Fruit fly (Drosophila melanogaster) whole organism, pupa: ENCODE data around the gene Cp7Fb.

Experiments
- CG10348 ChIP-seq: fragments of 200-800 bp; sonication (Bioruptor generic); IDR thresholded peaks from 2 replicates; pipeline ENCODE4 v1.3.6; 2022; ENCODE audit warnings: missing biosample characterization, missing genetic modification characterization
- CG12605 ChIP-seq: fragments of 200-800 bp; sonication (Bioruptor generic); IDR thresholded peaks from 2 replicates; pipeline ENCODE4 v1.3.6; 2022; ENCODE audit warnings: missing biosample characterization, missing genetic modification characterization
- CG13204 ChIP-seq: fragments of 200-800 bp; sonication (Bioruptor generic); optimal IDR thresholded peaks from 2 replicates; lab custom pipeline; 2018; ENCODE audit warnings: missing biosample characterization, mild to moderate bottlenecking, missing genetic modification characterization, moderate library complexity
- CG14655 ChIP-seq: fragments of 200-800 bp; sonication (Bioruptor generic); optimal IDR thresholded peaks from 3 replicates; lab custom pipeline; 2017; ENCODE audit warnings: mild to moderate bottlenecking, missing biosample characterization, missing genetic modification reagents, missing genetic modification characterization
- CG15710 ChIP-seq: fragments of 200-800 bp; sonication (Bioruptor generic); optimal IDR thresholded peaks from 2 replicates; lab custom pipeline; 2018; ENCODE audit warnings: missing biosample characterization, mild to moderate bottlenecking, missing genetic modification characterization, moderate library complexity
- CG17806 ChIP-seq: fragments of 200-800 bp; sonication (Bioruptor generic); optimal IDR thresholded peaks from 2 replicates; lab custom pipeline; 2018; ENCODE audit warnings: missing biosample characterization, mild to moderate bottlenecking, missing genetic modification characterization, moderate library complexity
- CG32121 ChIP-seq: fragments of 200-800 bp; sonication (Bioruptor generic); IDR thresholded peaks from 2 replicates; pipeline ENCODE4 v1.3.6; 2022; ENCODE audit warnings: missing biosample characterization, missing genetic modification characterization
- CG34367 ChIP-seq: fragments of 200-800 bp; sonication (Bioruptor generic); optimal IDR thresholded peaks from 2 replicates; lab custom pipeline; 2018; ENCODE audit warnings: missing biosample characterization, mild to moderate bottlenecking, missing genetic modification characterization
- CG4496 ChIP-seq: fragments of 200-800 bp; sonication (Bioruptor generic); IDR thresholded peaks from 3 replicates; pipeline ENCODE4 v1.3.6; 2022; ENCODE audit warnings: missing biosample characterization, missing genetic modification characterization
- CG8159 ChIP-seq: fragments of 200-800 bp; sonication (Bioruptor generic); optimal IDR thresholded peaks from 3 replicates; lab custom pipeline; 2018; ENCODE audit warnings: missing biosample characterization, mild to moderate bottlenecking, missing genetic modification characterization, moderate library complexity
- CG8301 ChIP-seq: fragments of 200-800 bp; sonication (Bioruptor generic); optimal IDR thresholded peaks from 2 replicates; lab custom pipeline; 2018; ENCODE audit warnings: missing biosample characterization, mild to moderate bottlenecking, missing genetic modification characterization
- CG9948 ChIP-seq: fragments of 200-800 bp; sonication (Bioruptor generic); optimal IDR thresholded peaks from 2 replicates; lab custom pipeline; 2018; ENCODE audit warnings: missing biosample characterization, mild to moderate bottlenecking, missing genetic modification characterization, moderate library complexity
- D1 ChIP-seq: fragments of 200-800 bp; sonication (Bioruptor generic); optimal IDR thresholded peaks from 2 replicates; lab custom pipeline; 2018; ENCODE audit warnings: missing biosample characterization, mild to moderate bottlenecking, missing genetic modification characterization, moderate library complexity
- EcR ChIP-seq: fragments of 200-800 bp; sonication (Bioruptor generic); optimal IDR thresholded peaks from 3 replicates; lab custom pipeline; 2019; ENCODE audit warnings: missing biosample characterization, missing genetic modification characterization, mild to moderate bottlenecking, moderate library complexity, missing genetic modification reagents
- Ets98B ChIP-seq: fragments of 200-800 bp; sonication (Bioruptor generic); IDR thresholded peaks from 2 replicates; pipeline ENCODE4 v1.3.6; 2022; ENCODE audit warnings: missing biosample characterization, missing genetic modification characterization
- Pif1A ChIP-seq: fragments of 200-800 bp; sonication (Bioruptor generic); optimal IDR thresholded peaks from 3 replicates; lab custom pipeline; 2016; ENCODE audit warnings: missing biosample characterization, missing genetic modification characterization
- Pif1B ChIP-seq: fragments of 200-800 bp; sonication (Bioruptor generic); optimal IDR thresholded peaks from 3 replicates; lab custom pipeline; 2016; ENCODE audit warnings: missing biosample characterization, missing genetic modification characterization
- Snoo ChIP-seq: fragments of 200-800 bp; sonication (Bioruptor generic); optimal IDR thresholded peaks from 3 replicates; lab custom pipeline; 2017; ENCODE audit warnings: missing biosample characterization, mild to moderate bottlenecking, missing genetic modification characterization, inconsistent platforms
- fd96Ca ChIP-seq: fragments of 200-800 bp; sonication (Bioruptor generic); IDR thresholded peaks from 3 replicates; pipeline ENCODE4 v1.3.6; 2022; ENCODE audit warnings: missing biosample characterization, missing genetic modification characterization
- gl ChIP-seq: fragments of 200-800 bp; sonication (Bioruptor generic); optimal IDR thresholded peaks from 2 replicates; lab custom pipeline; 2018; ENCODE audit warnings: missing biosample characterization, mild to moderate bottlenecking, missing genetic modification characterization
- rn ChIP-seq: fragments of 200-800 bp; sonication (Bioruptor generic); IDR thresholded peaks from 2 replicates; pipeline ENCODE4 v1.3.6; 2022; ENCODE audit warnings: missing biosample characterization, missing genetic modification characterization

Gene Cp7Fb

DNA sequence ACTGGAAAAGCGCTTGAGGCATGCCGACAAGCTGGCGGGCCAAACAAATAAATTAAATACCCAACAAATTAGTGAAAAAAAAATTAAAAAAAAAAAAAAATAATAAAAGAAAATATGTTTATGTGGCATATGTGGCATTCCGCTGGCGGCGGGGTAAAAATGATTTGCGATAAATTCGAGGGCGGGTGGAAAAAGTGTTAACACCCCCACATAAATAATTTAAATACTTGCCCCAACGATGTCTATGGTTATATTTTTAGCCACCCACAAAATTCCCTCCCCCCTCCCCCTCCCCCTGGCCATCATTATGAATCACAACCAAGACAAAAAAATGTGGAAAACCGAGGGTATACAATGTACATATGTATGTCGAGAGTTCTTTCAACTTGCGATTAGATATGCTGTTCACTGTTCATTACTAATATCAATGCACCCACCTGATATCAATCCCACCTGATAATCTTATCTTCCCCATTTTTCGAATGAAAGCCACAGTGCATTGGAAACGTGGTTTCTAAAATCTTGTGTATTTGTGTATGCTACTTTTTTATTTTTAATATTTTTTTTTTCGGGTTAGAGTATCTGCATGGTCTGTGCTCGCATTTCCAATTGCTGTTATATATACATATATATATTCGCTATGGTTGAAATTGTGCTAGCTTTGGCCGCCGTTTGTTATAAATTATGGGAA, 23.3 kb upstream of the Cp7Fb start:
- TF ChIP-seq D1, result no peak
- TF ChIP-seq CG10348, result no peak
- TF ChIP-seq CG14655, result no peak
- TF ChIP-seq Snoo (tag; lab: Kevin White, UChicago), result no peak
- no peak for TF ChIP-seq CG8159
- TF ChIP-seq CG13204, result no peak
- no peak for TF ChIP-seq fd96Ca (GFP tag; lab: Robert Waterston, UW)
- TF ChIP-seq CG32121 (GFP tag; lab: Robert Waterston, UW), result no peak
- no peak for TF ChIP-seq rn (GFP tag; lab: Robert Waterston, UW)
- TF ChIP-seq CG9948 (tag; lab: Kevin White, UChicago), result no peak
- no peak for TF ChIP-seq Ets98B (GFP tag; lab: Robert Waterston, UW)
- no peak for TF ChIP-seq gl (tag; lab: Kevin White, UChicago)
- TF ChIP-seq Pif1A (GFP tag; lab: Kevin White, UChicago), result no peak
- TF ChIP-seq EcR (GFP tag; lab: Kevin White, UChicago), result no peak
- TF ChIP-seq Pif1B (GFP tag; lab: Kevin White, UChicago), result no peak
- TF ChIP-seq CG4496, result no peak
- TF ChIP-seq CG17806 (tag; lab: Kevin White, UChicago), result no peak
- TF ChIP-seq CG8301, result no peak

DNA sequence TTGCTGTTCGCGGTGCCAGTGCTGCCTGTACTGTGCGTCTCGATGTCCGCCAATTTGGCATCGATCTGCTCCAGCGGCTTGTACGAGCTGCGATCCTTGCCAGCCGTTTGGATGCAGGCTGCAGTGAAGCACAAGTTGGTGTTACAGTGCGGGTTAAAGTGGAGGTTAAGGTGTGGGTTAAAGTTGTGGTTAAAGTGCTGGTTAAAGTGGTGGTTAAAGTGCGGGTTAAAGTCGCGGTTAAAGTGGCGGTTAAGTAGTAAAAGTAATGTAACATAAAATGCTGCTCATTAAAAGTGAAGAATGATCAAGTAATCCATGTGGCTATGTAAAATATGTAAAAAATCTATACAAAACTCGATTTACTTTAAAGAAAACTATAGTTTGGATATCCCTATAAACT, 21.5 kb upstream of the Cp7Fb start:
- TF ChIP-seq CG10348 (no peak), CG14655 (no peak), fd96Ca (GFP tag; lab: Robert Waterston, UW) (no peak), CG9948 (tag; lab: Kevin White, UChicago) (no peak), CG15710 (tag; lab: Kevin White, UChicago) (no peak), D1 (no peak)

DNA sequence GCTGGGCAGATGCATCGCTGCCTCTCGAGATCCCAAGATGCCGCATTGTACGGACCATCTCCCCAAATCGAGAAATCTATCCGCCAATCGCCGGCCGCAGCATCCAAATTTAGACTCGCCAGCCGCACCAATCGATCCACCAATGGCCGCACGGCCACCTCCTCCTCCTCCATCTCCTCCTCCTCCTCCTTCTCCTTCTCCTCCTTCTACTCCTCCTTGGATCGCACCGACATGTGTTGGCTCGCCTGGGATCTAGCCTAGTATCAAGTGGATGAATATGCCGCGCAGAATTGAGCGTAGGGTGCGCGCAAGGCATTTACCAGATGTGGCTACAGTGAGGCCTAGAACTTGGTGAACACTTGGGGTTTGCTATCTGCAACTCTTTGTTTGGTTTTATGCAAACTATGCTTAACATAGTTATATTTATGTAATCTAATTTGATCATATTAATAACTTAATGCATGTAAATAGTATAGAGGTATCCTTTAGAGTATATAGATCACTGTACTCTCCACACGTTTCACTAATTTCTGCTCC, 18.6 kb upstream of the Cp7Fb start, which contains the start of gene org-1:
Gene org-1, minus strand, starts transcription at position 51 of the 537 bp plus-strand sequence.
- TF ChIP-seq CG10348, result peak; percentile 81
- peak; percentile 89 for TF ChIP-seq Pif1A (GFP tag; lab: Kevin White, UChicago)
- peak; percentile 94 for TF ChIP-seq fd96Ca (GFP tag; lab: Robert Waterston, UW)
- TF ChIP-seq Snoo (tag; lab: Kevin White, UChicago), result peak; percentile 72
- peak; percentile 94 for TF ChIP-seq Ets98B (GFP tag; lab: Robert Waterston, UW)
- no peak for TF ChIP-seq D1
- peak; percentile 93 for TF ChIP-seq CG9948 (tag; lab: Kevin White, UChicago)
- TF ChIP-seq CG32121 (GFP tag; lab: Robert Waterston, UW), result peak; percentile 90
- peak; percentile 97 for TF ChIP-seq CG4496
- TF ChIP-seq EcR (GFP tag; lab: Kevin White, UChicago), result no peak
- peak; percentile 93 for TF ChIP-seq CG34367 (tag; lab: Kevin White, UChicago)
- peak; percentile 93 for TF ChIP-seq CG8159
- TF ChIP-seq gl (tag; lab: Kevin White, UChicago), result peak; percentile 86
- peak; percentile 94 for TF ChIP-seq CG15710 (tag; lab: Kevin White, UChicago)
- TF ChIP-seq Pif1B (GFP tag; lab: Kevin White, UChicago), result peak; percentile 86
- peak; percentile 94 for TF ChIP-seq CG12605
- peak; percentile 92 for TF ChIP-seq rn (GFP tag; lab: Robert Waterston, UW)
- TF ChIP-seq CG17806 (tag; lab: Kevin White, UChicago), result peak; percentile 93
- peak; percentile 81 for TF ChIP-seq CG13204
- TF ChIP-seq CG8301, result peak; percentile 89
- peak; percentile 92 for TF ChIP-seq CG14655

dm6 chrX:8457532-8457931, 16.1 kb upstream of the Cp7Fb start, which contains the start of gene CG32713:
CG32713 (minus strand) TSS chrX:8457632.
- TF ChIP-seq CG8301, result no peak
- TF ChIP-seq CG14655, result no peak
- no peak for TF ChIP-seq D1
- no peak for TF ChIP-seq fd96Ca (GFP tag; lab: Robert Waterston, UW)

dm6 chrX:8459452-8460040, 14.1 kb upstream of the Cp7Fb start:
- peak; percentile 35 for TF ChIP-seq gl (tag; lab: Kevin White, UChicago)
- TF ChIP-seq CG4496, result no peak

DNA sequence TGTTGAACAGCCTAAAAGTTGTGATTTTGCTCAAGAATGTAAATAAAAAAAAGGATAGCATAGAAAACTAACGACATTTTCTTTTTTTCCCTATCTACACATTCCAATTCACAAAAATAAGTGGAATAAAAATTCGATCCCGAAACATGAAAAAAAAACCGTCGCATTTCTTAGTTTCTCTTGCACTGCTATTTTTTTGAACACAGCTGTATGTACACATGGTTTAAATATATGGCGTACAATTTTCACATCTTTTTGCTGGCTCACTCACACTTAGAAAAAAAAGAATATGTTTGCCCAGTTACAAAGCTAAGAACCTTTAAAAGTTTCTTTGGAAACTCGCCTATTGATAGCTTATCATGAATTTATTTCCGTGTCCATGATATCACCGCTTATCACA, 13.4 kb upstream of the Cp7Fb start:
- no peak for TF ChIP-seq CG4496
- no peak for TF ChIP-seq CG32121 (GFP tag; lab: Robert Waterston, UW)
- no peak for TF ChIP-seq CG15710 (tag; lab: Kevin White, UChicago)
- no peak for TF ChIP-seq Ets98B (GFP tag; lab: Robert Waterston, UW)
- TF ChIP-seq fd96Ca (GFP tag; lab: Robert Waterston, UW), result no peak
- no peak for TF ChIP-seq CG34367 (tag; lab: Kevin White, UChicago)
- TF ChIP-seq CG8159, result no peak
- TF ChIP-seq Pif1A (GFP tag; lab: Kevin White, UChicago), result no peak
- no peak for TF ChIP-seq Snoo (tag; lab: Kevin White, UChicago)
- no peak for TF ChIP-seq CG10348
- no peak for TF ChIP-seq gl (tag; lab: Kevin White, UChicago)
